Worm (Caenorhabditis elegans): Measurements from ENCODE around the gene R05D3.12.
A peak's percentile ranks its signal among the peaks of the same experiment; 100 is the strongest.

R05D3.12 gene

ce11 chrIII:8370846-8371257 lies 9.9 kb upstream of the R05D3.12 start (continued):
- TF ChIP-seq F37D6.2 (tag; optimal IDR thresholded peaks at IDR 0.05) (no peak), cey-2 (tag; optimal IDR thresholded peaks at IDR 0.05; ENCODE audit: borderline replicate concordance, insufficient read depth) (no peak), ctbp-1 (GFP tag; IDR thresholded peaks at IDR 0.05) (no peak), R02D3.7 (tag; optimal IDR thresholded peaks at IDR 0.05) (no peak), dmd-8 (GFP tag; IDR thresholded peaks at IDR 0.05) (no peak), lim-7 (GFP tag; IDR thresholded peaks at IDR 0.05) (no peak), nhr-6 (tag; optimal IDR thresholded peaks at IDR 0.05) (peak; percentile 44), ztf-11 (tag; optimal IDR thresholded peaks at IDR 0.05) (no peak), zag-1 (tag; optimal IDR thresholded peaks at IDR 0.05) (no peak), dmd-9 (GFP tag; IDR thresholded peaks at IDR 0.05) (no peak), lin-39 (tag; optimal IDR thresholded peaks at IDR 0.05) (no peak), ces-1 (GFP tag; optimal IDR thresholded peaks at IDR 0.05) (no peak), zfp-2 (tag; optimal IDR thresholded peaks at IDR 0.05) (no peak), Y105C5A.15 (GFP tag; IDR thresholded peaks at IDR 0.05) (no peak), ceh-62 (tag; optimal IDR thresholded peaks at IDR 0.05) (no peak), zip-11 (GFP tag; IDR thresholded peaks at IDR 0.05) (no peak), mes-2 (tag; optimal IDR thresholded peaks at IDR 0.05; ENCODE audit: poor library complexity, severe bottlenecking) (peak; percentile 20), Y5F2A.4 (GFP tag; optimal IDR thresholded peaks at IDR 0.05) (no peak), zfp-3 (GFP tag; conservative IDR thresholded peaks at IDR 0.05) (no peak), arid-1 (GFP tag; conservative IDR thresholded peaks at IDR 0.05) (no peak), madf-9 (GFP tag; conservative IDR thresholded peaks at IDR 0.05) (no peak), ZK546.5 (tag; optimal IDR thresholded peaks at IDR 0.05) (no peak), nhr-48 (tag; optimal IDR thresholded peaks at IDR 0.05) (peak; percentile 36), Y75B8A.6 (GFP tag; IDR thresholded peaks at IDR 0.05) (no peak), T20F7.1 (GFP tag; optimal IDR thresholded peaks at IDR 0.05) (no peak), fos-1 (tag; optimal IDR thresholded peaks at IDR 0.05) (no peak), snpc-4 (tag; optimal IDR thresholded peaks at IDR 0.05) (no peak), pha-4 (GFP tag; IDR thresholded peaks at IDR 0.05) (no peak; the same call in 1 of the 2 replicates), pha-4 (tag; optimal IDR thresholded peaks at IDR 0.05) (no peak), ceh-82 (tag; optimal IDR thresholded peaks at IDR 0.05) (no peak), sdz-12 (GFP tag; optimal IDR thresholded peaks at IDR 0.05) (no peak), nhr-77 (tag; optimal IDR thresholded peaks at IDR 0.05) (peak; percentile 6), ceh-32 (tag; optimal IDR thresholded peaks at IDR 0.05; ENCODE audit: poor library complexity) (no peak), tag-97 (GFP tag; IDR thresholded peaks at IDR 0.05) (no peak), nhr-102 (tag; optimal IDR thresholded peaks at IDR 0.05) (no peak), madf-5 (GFP tag; IDR thresholded peaks at IDR 0.05) (no peak), nhr-237 (tag; optimal IDR thresholded peaks at IDR 0.05) (no peak), ztf-7 (tag; optimal IDR thresholded peaks at IDR 0.05) (no peak), vab-7 (GFP tag; IDR thresholded peaks at IDR 0.05) (no peak), hmg-1.1 (GFP tag; IDR thresholded peaks at IDR 0.05) (0 out of 2 replicates have a peak, but pooled peaks have one; percentile 14), jun-1 (tag; optimal IDR thresholded peaks at IDR 0.05) (no peak), lin-29 (GFP tag; IDR thresholded peaks at IDR 0.05) (no peak), spr-3 (GFP tag; optimal IDR thresholded peaks at IDR 0.05) (no peak), ZK337.2 (GFP tag; IDR thresholded peaks at IDR 0.05) (no peak), lin-38 (GFP tag; IDR thresholded peaks at IDR 0.05) (no peak), unc-62 (GFP tag; optimal IDR thresholded peaks at IDR 0.05 in 1 of 2) (no peak), unc-62 (tag; optimal IDR thresholded peaks at IDR 0.05) (no peak), php-3 (GFP tag; IDR thresholded peaks at IDR 0.05) (peak; percentile 49; the same call in 1 of the 2 replicates), mxl-3 (GFP tag; optimal IDR thresholded peaks at IDR 0.05) (no peak), gei-8 (GFP tag; optimal IDR thresholded peaks at IDR 0.05) (no peak), dve-1 (tag; optimal IDR thresholded peaks at IDR 0.05; ENCODE audit: insufficient read depth) (peak; percentile 72), F10B5.3 (tag; optimal IDR thresholded peaks at IDR 0.05) (no peak), lin-15B (tag; optimal IDR thresholded peaks at IDR 0.05) (no peak)
